Worm (Caenorhabditis elegans) whole organism, late embryonic: Measurements from ENCODE around the gene F13A2.9.

Experiments
- ceh-22 ChIP-seq: sonication (generic microtip); optimal IDR thresholded peaks from 2 replicates; lab custom pipeline; 2017; ENCODE audit warnings: missing biosample characterization, missing genetic modification characterization
- fkh-6 ChIP-seq: sonication (generic microtip); optimal IDR thresholded peaks from 2 replicates; lab custom pipeline; 2016; ENCODE audit warnings: missing genetic modification characterization, missing compliant biosample characterization
- hlh-15 ChIP-seq: sonication (generic microtip); optimal IDR thresholded peaks from 2 replicates; lab custom pipeline; 2016; ENCODE audit warnings: missing genetic modification characterization, missing compliant biosample characterization
- lin-11 ChIP-seq: fragments of 200-800 bp; sonication (Bioruptor generic); optimal IDR thresholded peaks from 2 replicates; lab custom pipeline; 2018; ENCODE audit warnings: mild to moderate bottlenecking, missing genetic modification characterization, missing compliant biosample characterization
- nhr-11 ChIP-seq: fragments of 150-350 bp; optimal IDR thresholded peaks from 2 replicates; lab custom pipeline; 2014; ENCODE audit warnings: missing biosample characterization, missing genetic modification characterization
- npax-4 ChIP-seq: sonication (generic microtip); optimal IDR thresholded peaks from 2 replicates; lab custom pipeline; 2016; ENCODE audit warnings: missing genetic modification characterization, missing compliant biosample characterization
- pat-9 ChIP-seq: fragments of 200-800 bp; sonication (Bioruptor generic); optimal IDR thresholded peaks from 2 replicates; lab custom pipeline; 2018; ENCODE audit warnings: mild to moderate bottlenecking, missing genetic modification characterization, moderate library complexity, missing compliant biosample characterization
- ref-2 ChIP-seq: sonication (generic microtip); optimal IDR thresholded peaks from 2 replicates; lab custom pipeline; 2016; ENCODE audit warnings: missing genetic modification characterization, missing compliant biosample characterization
- unc-55 ChIP-seq: sonication (generic microtip); optimal IDR thresholded peaks from 2 replicates; lab custom pipeline; 2017; ENCODE audit warnings: missing biosample characterization, missing genetic modification reagents, missing genetic modification characterization
- unc-86 ChIP-seq: sonication (generic microtip); optimal IDR thresholded peaks from 2 replicates; lab custom pipeline; 2016; ENCODE audit warnings: missing genetic modification characterization, missing compliant biosample characterization

DNA sequence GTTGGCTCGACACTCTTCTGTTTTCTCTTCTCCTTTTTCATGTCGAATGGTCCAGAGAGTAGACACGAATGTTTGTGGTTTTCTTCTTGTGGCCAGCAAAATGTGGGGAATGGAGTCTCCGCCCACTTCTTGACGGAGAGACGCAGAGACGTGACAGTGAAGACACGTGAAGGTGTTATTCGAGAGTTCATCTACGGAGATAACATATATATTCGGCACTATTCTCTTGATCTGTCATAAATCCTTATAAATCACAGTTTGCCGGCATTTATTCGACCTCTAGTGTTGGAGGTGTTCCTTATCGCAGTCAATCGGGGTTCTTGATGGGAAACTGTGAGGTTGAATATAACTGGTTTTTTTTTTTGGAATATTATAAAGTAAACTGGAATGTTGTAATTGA is 25.8 kb downstream of the F13A2.9 start, which contains the start of gene F32D1.3:
- no peak for TF ChIP-seq unc-86 (tag; lab: Kevin White, UChicago)
- TF ChIP-seq ref-2 (tag; lab: Kevin White, UChicago): no peak
- TF ChIP-seq fkh-6 (tag; lab: Kevin White, UChicago): no peak
- TF ChIP-seq ceh-22 (tag; lab: Kevin White, UChicago): no peak
- no peak for TF ChIP-seq lin-11 (tag; lab: Kevin White, UChicago)
- TF ChIP-seq hlh-15 (tag; lab: Kevin White, UChicago): no peak
- TF ChIP-seq pat-9 (tag; lab: Kevin White, UChicago): no peak
- TF ChIP-seq unc-55 (GFP tag; lab: Kevin White, UChicago): peak; percentile 4
- TF ChIP-seq npax-4: no peak
- no peak for TF ChIP-seq nhr-11 (tag; lab: Kevin White, UChicago)
